Fruit fly (Drosophila melanogaster) Kc167 (cell line): ENCODE measurements around the gene FucTA.

Experiments
- Sin3A ChIP-seq: fragments of >200 bp; optimal IDR thresholded peaks from 2 replicates; lab custom pipeline; 2018; ENCODE audit warnings: missing external identifiers
- insv ChIP-seq: fragments of >200 bp; optimal IDR thresholded peaks from 3 replicates; lab custom pipeline; 2018; ENCODE audit warnings: missing external identifiers

- TF ChIP-seq Sin3A (lab: Kevin White, UChicago) (no peak), insv (lab: Kevin White, UChicago) (no peak)
These were observed 14.6 kb downstream of the FucTA start, which contains the start of gene CG6878 for dm6 chr3L:15161549-15161948.
